Worm (Caenorhabditis elegans) whole organism, midembryonic: ENCODE measurements around the gene clh-2.

ENCODE experiments used
- T22C8.4 ChIP-seq: fragments of 200-800 bp; sonication (Bioruptor generic); IDR thresholded peaks from 2 replicates; pipeline ENCODE4 v1.3.6; 2022; ENCODE audit warnings: missing genetic modification characterization, missing compliant biosample characterization
- flt-1 ChIP-seq: fragments of 200-800 bp; sonication (Bioruptor generic); IDR thresholded peaks from 2 replicates; pipeline ENCODE4 v1.3.6; 2022; ENCODE audit warnings: missing genetic modification characterization, missing compliant biosample characterization
- med-1 ChIP-seq: sonication (generic microtip); optimal IDR thresholded peaks from 2 replicates; lab custom pipeline; 2017; ENCODE audit warnings: missing genetic modification characterization, mild to moderate bottlenecking, missing compliant biosample characterization, antibody characterized with exemption, missing genetic modification reagents; ENCODE audit not compliant: insufficient read depth
- tab-1 ChIP-seq: fragments of 200-800 bp; sonication (Bioruptor generic); IDR thresholded peaks from 2 replicates; pipeline ENCODE4 v1.3.6; 2022; ENCODE audit warnings: missing genetic modification characterization, missing compliant biosample characterization
- ztf-23 ChIP-seq: fragments of 200-800 bp; sonication (Bioruptor generic); IDR thresholded peaks from 2 replicates; pipeline ENCODE4 v1.3.6; 2022; ENCODE audit warnings: missing genetic modification reagents, missing genetic modification characterization, missing compliant biosample characterization

DNA sequence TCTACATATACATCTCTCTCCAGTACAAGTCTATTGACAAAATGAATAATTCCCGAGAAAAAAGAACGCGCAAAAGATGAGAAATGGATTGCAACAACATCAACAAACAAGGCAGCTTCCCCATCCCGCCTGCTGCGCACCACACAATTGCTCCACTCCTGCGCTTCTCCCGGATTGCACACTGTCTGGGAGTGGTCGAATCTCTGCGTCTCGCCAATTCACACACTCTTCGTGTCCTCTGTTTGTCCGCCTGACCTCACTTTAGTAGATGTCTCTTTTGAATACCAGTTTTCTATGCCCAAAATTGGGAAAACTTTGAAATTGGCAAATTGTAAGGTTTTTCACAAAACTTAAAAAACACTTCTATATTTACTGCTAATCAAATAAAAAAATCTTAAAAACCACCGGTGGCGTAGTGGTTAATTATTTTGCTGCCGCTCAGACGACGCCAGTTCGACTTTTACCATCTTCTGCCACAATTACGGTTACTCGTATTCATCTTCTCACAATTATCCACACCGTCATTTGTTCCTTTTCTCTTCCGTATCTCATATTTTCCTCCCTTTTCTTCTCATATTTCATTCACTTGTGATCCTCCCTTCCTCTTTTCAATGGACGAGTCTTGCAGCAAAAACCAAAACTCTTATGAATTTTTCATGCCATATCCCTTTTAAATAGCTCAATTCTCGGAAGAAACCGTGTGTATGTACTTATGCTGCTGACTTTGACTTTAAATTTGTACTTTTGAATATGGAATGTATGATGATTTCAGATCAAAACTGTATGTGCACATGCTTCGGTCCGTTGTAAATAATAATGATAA is 45.9 kb upstream of the clh-2 start, which contains the start of gene rsf-1:
- TF ChIP-seq ztf-23 (GFP tag; lab: Robert Waterston, UW) (no peak), flt-1 (GFP tag; lab: Robert Waterston, UW) (no peak), med-1 (GFP tag; lab: Kevin White, UChicago) (no peak), tab-1 (no peak), T22C8.4 (no peak)
